Worm (Caenorhabditis elegans): ENCODE results near the gene C31H2.3.

ce11 chrX:5195462-5196160 is 41.4 kb upstream of the C31H2.3 start, which contains the start of gene pqn-62:
- TF ChIP-seq ama-1 (optimal IDR thresholded peaks at IDR 0.05) (no peak), ztf-11 (tag; optimal IDR thresholded peaks at IDR 0.05) (no peak), elt-3 (tag; optimal IDR thresholded peaks at IDR 0.05) (no peak), unc-62 (GFP tag; optimal IDR thresholded peaks at IDR 0.05) (no peak), jun-1 (tag; optimal IDR thresholded peaks at IDR 0.05) (no peak), tbx-2 (tag; optimal IDR thresholded peaks at IDR 0.05) (no peak), snpc-4 (tag; optimal IDR thresholded peaks at IDR 0.05) (no peak), nfya-1 (tag; optimal IDR thresholded peaks at IDR 0.05; ENCODE audit: insufficient read depth) (no peak), unc-39 (tag; optimal IDR thresholded peaks at IDR 0.05) (no peak), lin-39 (tag; optimal IDR thresholded peaks at IDR 0.05) (no peak), nhr-28 (tag; optimal IDR thresholded peaks at IDR 0.05) (no peak), pha-4 (tag; optimal IDR thresholded peaks at IDR 0.05) (no peak)
